Worm (Caenorhabditis elegans) whole organism, L2 larva: ENCODE measurements around the gene ugt-5.

Source experiments
- C34F6.9 ChIP-seq: fragments of 150-350 bp; optimal IDR thresholded peaks from 2 replicates; lab custom pipeline; 2014; ENCODE audit warnings: missing biosample characterization, missing genetic modification characterization
- F13H6.1 ChIP-seq: sonication (generic microtip); optimal IDR thresholded peaks from 2 replicates; lab custom pipeline; 2016; ENCODE audit warnings: missing genetic modification characterization, missing compliant biosample characterization
- Y55F3AM.14 ChIP-seq: fragments of 200-800 bp; sonication (Bioruptor generic); optimal IDR thresholded peaks from 2 replicates; lab custom pipeline; 2018; ENCODE audit warnings: mild to moderate bottlenecking, missing genetic modification characterization, missing compliant biosample characterization
- ZK546.5 ChIP-seq: sonication (generic microtip); optimal IDR thresholded peaks from 2 replicates; lab custom pipeline; 2017; ENCODE audit warnings: missing biosample characterization, missing genetic modification characterization
- alr-1 ChIP-seq: fragments of 150-350 bp; optimal IDR thresholded peaks from 2 replicates; lab custom pipeline; 2014; ENCODE audit warnings: missing biosample characterization, missing genetic modification characterization
- ama-1 ChIP-seq: fragments of 150-350 bp; optimal IDR thresholded peaks from 2 replicates; lab custom pipeline; 2018; ENCODE audit warnings: inconsistent platforms
- blmp-1 ChIP-seq: sonication (generic microtip); optimal IDR thresholded peaks from 2 replicates; lab custom pipeline; 2017; ENCODE audit warnings: missing genetic modification characterization, mild to moderate bottlenecking, missing compliant biosample characterization, antibody characterized with exemption, moderate library complexity; ENCODE audit not compliant: insufficient read depth
- ceh-16 ChIP-seq: fragments of 150-350 bp; optimal IDR thresholded peaks from 2 replicates; lab custom pipeline; 2014; ENCODE audit warnings: missing biosample characterization, missing genetic modification characterization
- ceh-82 ChIP-seq: fragments of 150-350 bp; optimal IDR thresholded peaks from 2 replicates; lab custom pipeline; 2014; ENCODE audit warnings: missing biosample characterization, missing genetic modification characterization
- crh-2 ChIP-seq: sonication (generic microtip); optimal IDR thresholded peaks from 2 replicates; lab custom pipeline; 2017; ENCODE audit warnings: missing biosample characterization, missing genetic modification characterization
- dmd-4 ChIP-seq: sonication (generic microtip); optimal IDR thresholded peaks from 2 replicates; lab custom pipeline; 2017; ENCODE audit warnings: missing biosample characterization, missing genetic modification characterization
- egl-27 ChIP-seq: sonication (generic microtip); optimal IDR thresholded peaks from 3 replicates; lab custom pipeline; 2017; ENCODE audit warnings: missing biosample characterization, missing genetic modification reagents, missing genetic modification characterization
- elt-1 ChIP-seq: fragments of 150-350 bp; optimal IDR thresholded peaks from 2 replicates; lab custom pipeline; 2014; ENCODE audit warnings: missing biosample characterization, missing genetic modification characterization
- elt-3 ChIP-seq: sonication (generic microtip); optimal IDR thresholded peaks from 2 replicates; lab custom pipeline; 2017; ENCODE audit warnings: missing biosample characterization, missing genetic modification characterization
- fos-1 ChIP-seq: fragments of 150-350 bp; optimal IDR thresholded peaks from 2 replicates; lab custom pipeline; 2014; ENCODE audit warnings: missing biosample characterization, missing genetic modification characterization
- gmeb-1 ChIP-seq: fragments of 150-350 bp; optimal IDR thresholded peaks from 2 replicates; lab custom pipeline; 2014; ENCODE audit warnings: missing biosample characterization, missing genetic modification characterization
- lin-11 ChIP-seq: fragments of 150-350 bp; sonication (generic microtip); optimal IDR thresholded peaks from 2 replicates; lab custom pipeline; 2014; ENCODE audit warnings: missing biosample characterization, missing genetic modification characterization, inconsistent platforms, mixed read lengths
- lin-13 ChIP-seq: fragments of 150-350 bp; optimal IDR thresholded peaks from 2 replicates; lab custom pipeline; 2014; ENCODE audit warnings: missing biosample characterization, missing genetic modification reagents, missing genetic modification characterization
- lin-39 ChIP-seq: fragments of 150-350 bp; optimal IDR thresholded peaks from 2 replicates; lab custom pipeline; 2014; ENCODE audit warnings: missing biosample characterization, missing genetic modification reagents, missing genetic modification characterization
- lsy-2 ChIP-seq, 2 experiments: fragments of 150-350 bp in 1 of 2; sonication (generic microtip) in 1 of 2; optimal IDR thresholded peaks; 2 replicates each; lab custom pipeline; 2014 to 2017; ENCODE audit warnings: missing biosample characterization in 2 of 2, missing genetic modification characterization in 2 of 2
- mab-5 ChIP-seq: fragments of 150-350 bp; optimal IDR thresholded peaks from 2 replicates; lab custom pipeline; 2014; ENCODE audit warnings: missing biosample characterization, missing genetic modification characterization
- mbf-1 ChIP-seq: sonication (generic microtip); optimal IDR thresholded peaks from 2 replicates; lab custom pipeline; 2017; ENCODE audit warnings: missing biosample characterization, missing genetic modification characterization
- nhr-11 ChIP-seq: fragments of 150-350 bp; optimal IDR thresholded peaks from 2 replicates; lab custom pipeline; 2014; ENCODE audit warnings: missing biosample characterization, missing genetic modification characterization
- nhr-12 ChIP-seq: fragments of 150-350 bp; optimal IDR thresholded peaks from 2 replicates; lab custom pipeline; 2014; ENCODE audit warnings: missing biosample characterization, missing genetic modification characterization
- nhr-129 ChIP-seq: fragments of 150-350 bp; optimal IDR thresholded peaks from 2 replicates; lab custom pipeline; 2014; ENCODE audit warnings: missing biosample characterization, missing genetic modification characterization
- nhr-21 ChIP-seq: fragments of 150-350 bp; optimal IDR thresholded peaks from 2 replicates; lab custom pipeline; 2014; ENCODE audit warnings: missing biosample characterization, missing genetic modification characterization
- nhr-237 ChIP-seq: fragments of 150-350 bp; optimal IDR thresholded peaks from 2 replicates; lab custom pipeline; 2014; ENCODE audit warnings: missing biosample characterization, missing genetic modification characterization
- nhr-6 ChIP-seq: fragments of 150-350 bp; optimal IDR thresholded peaks from 2 replicates; lab custom pipeline; 2014; ENCODE audit warnings: missing biosample characterization, missing genetic modification characterization
- nhr-77 ChIP-seq: fragments of 150-350 bp; optimal IDR thresholded peaks from 2 replicates; lab custom pipeline; 2014; ENCODE audit warnings: missing biosample characterization, missing genetic modification characterization
- peb-1 ChIP-seq: fragments of 150-350 bp; optimal IDR thresholded peaks from 2 replicates; lab custom pipeline; 2014; ENCODE audit warnings: missing biosample characterization, missing genetic modification characterization
- sem-4 ChIP-seq: fragments of 150-350 bp; optimal IDR thresholded peaks from 2 replicates; lab custom pipeline; 2014; ENCODE audit warnings: missing biosample characterization, missing genetic modification reagents, missing genetic modification characterization
- skn-1 ChIP-seq: sonication (generic microtip); optimal IDR thresholded peaks from 2 replicates; lab custom pipeline; 2017; ENCODE audit warnings: missing biosample characterization, missing genetic modification characterization
- sma-3 ChIP-seq: sonication (generic microtip); optimal IDR thresholded peaks from 2 replicates; lab custom pipeline; 2016; ENCODE audit warnings: missing genetic modification reagents, missing genetic modification characterization, missing compliant biosample characterization
- sma-9 ChIP-seq, 2 experiments: fragments of 150-350 bp in 1 of 2; sonication (generic microtip) in 1 of 2; optimal IDR thresholded peaks; 2 replicates each; lab custom pipeline; 2014 to 2016; ENCODE audit warnings: missing genetic modification characterization in 2 of 2, mild to moderate bottlenecking in 1 of 2, missing biosample characterization in 1 of 2, missing compliant biosample characterization in 1 of 2, missing genetic modification reagents in 1 of 2, moderate library complexity in 1 of 2
- snpc-4 ChIP-seq: fragments of 150-350 bp; optimal IDR thresholded peaks from 2 replicates; lab custom pipeline; 2014; ENCODE audit warnings: missing biosample characterization, missing genetic modification characterization
- unc-39 ChIP-seq: fragments of 150-350 bp; optimal IDR thresholded peaks from 2 replicates; lab custom pipeline; 2014; ENCODE audit warnings: missing biosample characterization, missing genetic modification characterization
- unc-55 ChIP-seq: fragments of 150-350 bp; sonication (generic microtip); optimal IDR thresholded peaks from 3 replicates; lab custom pipeline; 2014; ENCODE audit warnings: missing biosample characterization, missing genetic modification reagents, missing genetic modification characterization
- unc-62 ChIP-seq: fragments of 150-350 bp; optimal IDR thresholded peaks from 2 replicates; lab custom pipeline; 2014; ENCODE audit warnings: missing biosample characterization, missing genetic modification reagents, missing genetic modification characterization
- zag-1 ChIP-seq: fragments of 150-350 bp; optimal IDR thresholded peaks from 2 replicates; lab custom pipeline; 2014; ENCODE audit warnings: missing biosample characterization, missing genetic modification characterization
- ztf-1 ChIP-seq: fragments of 200-800 bp; sonication (Bioruptor generic); conservative IDR thresholded peaks from 2 replicates; pipeline ENCODE4 v1.3.6; 2022; ENCODE audit warnings: missing genetic modification characterization, missing compliant biosample characterization
- ztf-11 ChIP-seq: sonication (generic microtip); optimal IDR thresholded peaks from 2 replicates; lab custom pipeline; 2017; ENCODE audit warnings: missing biosample characterization, missing genetic modification characterization
- ztf-4 ChIP-seq: fragments of 150-350 bp; optimal IDR thresholded peaks from 2 replicates; lab custom pipeline; 2014; ENCODE audit warnings: missing biosample characterization, missing genetic modification characterization

ugt-5 gene

DNA sequence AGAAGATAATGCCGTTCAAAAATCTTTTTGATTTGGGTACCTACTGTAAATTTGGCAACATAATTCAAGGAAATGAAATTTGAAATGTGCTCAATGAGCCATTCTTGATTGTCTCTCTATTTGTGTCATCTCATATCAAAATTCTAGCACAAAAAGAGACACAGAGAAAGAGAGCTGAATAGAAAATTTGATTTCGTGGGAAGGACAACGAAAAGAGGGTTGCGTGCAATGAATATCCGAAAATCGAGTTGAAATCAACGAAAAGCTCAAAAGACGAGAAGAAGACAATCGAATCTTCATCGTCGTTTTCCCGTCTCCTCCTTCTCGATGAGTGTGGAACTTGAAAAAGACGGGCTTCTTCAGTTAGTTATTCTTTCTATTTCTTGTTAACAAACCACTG is 44.9 kb downstream of the ugt-5 start, which contains the start of gene C15C8.5:
TSS of gene C15C8.5 (plus strand) at position 152 of the 400 bp plus-strand sequence.
- TF ChIP-seq sem-4 (tag; lab: Kevin White, UChicago) (no peak), ztf-1 (GFP tag; lab: Robert Waterston, UW) (no peak), ZK546.5 (no peak), lin-11 (tag; lab: Kevin White, UChicago) (no peak), sma-3 (GFP tag; lab: Kevin White, UChicago) (no peak), nhr-12 (tag; lab: Kevin White, UChicago) (no peak), zag-1 (no peak), nhr-11 (no peak), unc-62 (no peak), lin-39 (tag; lab: Kevin White, UChicago) (no peak), nhr-6 (tag; lab: Kevin White, UChicago) (no peak), lin-13 (no peak)

DNA sequence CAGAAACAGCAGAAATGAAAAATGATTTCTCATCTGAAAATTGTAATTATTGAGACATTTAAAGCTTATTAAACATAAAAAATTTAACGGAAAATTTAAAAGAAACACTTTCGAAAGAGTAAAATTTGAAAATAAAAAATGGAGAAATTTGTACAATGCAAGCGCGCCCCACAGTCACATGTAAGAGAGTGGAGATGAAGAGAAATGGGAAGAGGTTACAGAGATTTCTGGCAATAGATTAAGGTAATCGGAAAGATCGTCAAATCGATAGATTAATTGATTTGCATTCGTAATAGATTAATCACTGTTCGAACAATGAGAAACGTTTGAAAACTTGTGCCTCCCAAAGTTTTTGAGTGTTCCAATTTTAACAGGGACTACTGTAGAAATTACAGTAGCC is 45.3 kb downstream of the ugt-5 start, which contains the start of gene C15C8.4:
TSS of gene C15C8.4 (minus strand) at position 33 of the 400 bp plus-strand sequence.
- TF ChIP-seq nhr-6 (tag; lab: Kevin White, UChicago) (no peak), unc-62 (no peak), unc-55 (GFP tag; lab: Kevin White, UChicago) (no peak), skn-1 (tag; lab: Kevin White, UChicago) (no peak), ceh-82 (tag; lab: Kevin White, UChicago) (no peak), nhr-11 (no peak), ztf-4 (tag; lab: Kevin White, UChicago) (no peak), F13H6.1 (tag; lab: Kevin White, UChicago) (no peak), ztf-1 (GFP tag; lab: Robert Waterston, UW) (no peak), blmp-1 (no peak), ztf-11 (tag; lab: Kevin White, UChicago) (no peak), C34F6.9 (tag; lab: Kevin White, UChicago) (no peak)

DNA sequence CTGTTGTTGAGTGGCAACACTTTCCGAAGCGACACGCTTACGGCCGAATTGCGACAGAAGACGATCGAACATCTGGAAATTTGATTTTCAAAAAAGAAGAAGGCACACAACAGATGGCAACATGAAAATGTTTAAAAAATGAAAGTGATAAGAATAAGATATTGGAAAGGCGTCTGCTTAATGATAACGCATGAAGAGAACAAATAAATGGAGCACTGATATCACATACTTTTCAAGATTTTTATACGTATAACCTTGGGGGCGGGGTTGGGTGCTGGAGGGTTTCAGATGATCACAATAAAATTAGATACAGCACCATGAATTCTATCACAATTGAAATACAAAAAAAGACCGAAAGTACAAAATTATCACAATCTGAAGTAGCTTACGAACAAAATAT is 47.8 kb downstream of the ugt-5 start, which contains the start of gene C15C8.7:
TSS of gene C15C8.7 (minus strand) at position 72 of the 400 bp plus-strand sequence.
- TF ChIP-seq F13H6.1 (tag; lab: Kevin White, UChicago), result peak; percentile 6
- peak; percentile 63 for TF ChIP-seq fos-1 (tag; lab: Kevin White, UChicago)
- no peak for TF ChIP-seq nhr-237 (tag; lab: Kevin White, UChicago)

DNA sequence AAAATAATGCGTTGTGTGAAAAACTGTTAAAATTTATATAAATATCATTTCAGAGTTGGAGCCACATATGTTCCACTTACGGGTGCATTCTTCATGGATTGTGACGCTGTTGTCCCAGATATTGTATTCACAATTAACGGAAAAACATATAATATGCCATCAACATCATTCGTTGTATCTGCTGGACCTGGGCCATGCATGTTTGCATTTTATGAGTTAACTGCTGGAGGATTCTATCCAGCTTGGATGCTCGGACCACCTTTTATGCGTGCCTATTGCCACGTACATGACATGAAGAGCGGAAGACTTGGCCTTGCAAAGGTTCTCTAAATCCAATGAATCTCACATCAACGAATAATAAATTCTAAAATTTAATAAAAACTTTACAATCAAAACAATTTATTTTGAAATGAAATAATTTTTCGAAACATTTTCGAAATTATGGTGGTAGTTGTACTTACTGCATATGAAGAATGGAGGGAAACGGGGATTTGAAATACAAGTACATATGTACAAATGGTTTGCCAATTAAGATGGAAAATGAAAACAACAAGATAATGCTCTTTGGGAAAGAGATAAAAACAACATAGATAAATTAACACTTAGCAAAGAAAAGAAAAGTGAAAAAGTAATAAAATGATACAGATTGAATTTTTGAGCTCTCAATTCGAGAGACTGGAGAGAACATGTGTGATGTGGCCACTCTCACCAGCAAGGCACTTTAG is 48.8 kb downstream of the ugt-5 start:
- TF ChIP-seq nhr-237 (tag; lab: Kevin White, UChicago), result no peak
- TF ChIP-seq egl-27 (tag; lab: Kevin White, UChicago), result no peak
- TF ChIP-seq skn-1 (tag; lab: Kevin White, UChicago), result no peak
- TF ChIP-seq alr-1 (tag; lab: Kevin White, UChicago), result no peak
- no peak for TF ChIP-seq ceh-82 (tag; lab: Kevin White, UChicago)
- no peak for TF ChIP-seq nhr-129
- no peak for TF ChIP-seq ceh-16 (tag; lab: Kevin White, UChicago)
- TF ChIP-seq crh-2, result no peak

DNA sequence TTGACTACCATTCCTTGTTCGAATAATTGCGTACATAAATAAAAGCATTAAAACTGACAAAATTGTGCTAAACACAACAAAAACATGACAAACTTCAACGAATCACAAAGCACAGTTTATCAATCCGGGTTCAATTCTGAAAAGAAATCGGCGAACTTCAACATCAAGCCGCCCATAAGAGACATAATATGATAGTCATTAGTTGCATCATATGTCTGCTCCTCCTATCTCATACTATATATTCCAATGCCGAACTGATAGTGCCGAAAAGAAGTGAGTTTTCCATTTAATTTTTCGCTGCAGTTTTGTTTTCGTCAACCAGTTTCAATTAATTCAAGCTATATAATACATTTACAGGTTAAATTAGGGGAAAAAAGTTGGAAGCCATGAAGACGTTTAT is 51.1 kb downstream of the ugt-5 start, which contains the start of gene hrg-7:
TSS of gene hrg-7 (plus strand) at position 358 of the 400 bp plus-strand sequence.
- no peak for TF ChIP-seq elt-3
- TF ChIP-seq mbf-1 (tag; lab: Kevin White, UChicago), result no peak
- no peak for TF ChIP-seq nhr-21
- no peak for TF ChIP-seq nhr-11
- no peak for TF ChIP-seq dmd-4 (tag; lab: Kevin White, UChicago)
- TF ChIP-seq fos-1 (tag; lab: Kevin White, UChicago), result peak; percentile 82
- TF ChIP-seq blmp-1, result no peak
- TF ChIP-seq nhr-6 (tag; lab: Kevin White, UChicago), result no peak
- TF ChIP-seq gmeb-1, result peak; percentile 8
- TF ChIP-seq snpc-4 (tag; lab: Kevin White, UChicago), result no peak
- no peak for TF ChIP-seq ama-1
- no peak for TF ChIP-seq lsy-2 (tag; optimal IDR thresholded peaks at IDR 0.05; lab: Kevin White, UChicago)
- TF ChIP-seq lin-13, result no peak
- TF ChIP-seq mab-5, result no peak
- TF ChIP-seq nhr-77 (tag; lab: Kevin White, UChicago), result no peak
- TF ChIP-seq sem-4 (tag; lab: Kevin White, UChicago), result no peak
- no peak for TF ChIP-seq elt-1 (tag; lab: Kevin White, UChicago)
- TF ChIP-seq crh-2, result peak; percentile 70
- no peak for TF ChIP-seq egl-27 (tag; lab: Kevin White, UChicago)
- TF ChIP-seq unc-39 (tag; lab: Kevin White, UChicago), result no peak
- no peak for TF ChIP-seq peb-1 (tag; lab: Kevin White, UChicago)
- TF ChIP-seq unc-55 (GFP tag; lab: Kevin White, UChicago), result no peak
- peak; percentile 54 for TF ChIP-seq sma-9 (GFP tag; optimal IDR thresholded peaks at IDR 0.05; lab: Kevin White, UChicago)
- no peak for TF ChIP-seq sma-9 (tag; optimal IDR thresholded peaks at IDR 0.05; lab: Kevin White, UChicago)
- TF ChIP-seq nhr-12 (tag; lab: Kevin White, UChicago), result no peak
- TF ChIP-seq lin-11 (tag; lab: Kevin White, UChicago), result no peak
- no peak for TF ChIP-seq skn-1 (tag; lab: Kevin White, UChicago)
- peak; percentile 96 for TF ChIP-seq nhr-129
- no peak for TF ChIP-seq lin-39 (tag; lab: Kevin White, UChicago)
- TF ChIP-seq ztf-11 (tag; lab: Kevin White, UChicago), result no peak
- TF ChIP-seq F13H6.1 (tag; lab: Kevin White, UChicago), result no peak
- no peak for TF ChIP-seq Y55F3AM.14 (GFP tag; lab: Kevin White, UChicago)
